Fruit fly (Drosophila melanogaster): ENCODE results near the gene RpL7A.

DNA sequence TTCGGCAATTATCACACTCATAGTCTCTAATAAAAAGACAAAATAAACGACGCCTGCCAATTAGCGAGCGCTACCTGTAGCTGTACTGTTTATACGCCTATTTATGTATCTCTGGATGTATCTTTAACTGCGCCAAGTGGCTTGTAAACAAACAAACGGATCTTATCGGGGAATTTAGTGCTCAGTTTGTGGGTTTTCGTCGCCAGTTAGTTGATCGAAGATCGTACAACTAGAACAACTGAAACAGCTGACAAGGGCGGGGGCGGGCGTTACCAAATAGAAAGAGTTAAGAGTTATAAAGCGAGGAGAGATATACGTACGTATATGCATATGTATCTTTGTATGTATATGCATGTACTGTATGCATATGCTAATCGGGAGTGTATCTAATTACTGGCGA lies 13.8 kb upstream of the RpL7A start:
- TF ChIP-seq CTCF (optimal IDR thresholded peaks at IDR 0.05) (no peak), CG8478 (optimal IDR thresholded peaks at IDR 0.05) (no peak)

Measured in S2 (cell line).